Fruit fly (Drosophila melanogaster) whole organism, embryonic: Measurements from ENCODE around the gene CG34417.

Experiments used
- Ada2b ChIP-seq: fragments of 200-800 bp; sonication (Bioruptor generic); IDR thresholded peaks from 2 replicates; pipeline ENCODE4 v1.3.6; 2022; ENCODE audit warnings: missing biosample characterization, missing genetic modification characterization
- Antp ChIP-seq: fragments of 200-800 bp; sonication (Bioruptor generic); optimal IDR thresholded peaks from 3 replicates; lab custom pipeline; 2016; ENCODE audit warnings: missing biosample characterization, missing genetic modification characterization
- Asciz ChIP-seq: fragments of 200-800 bp; sonication (Bioruptor generic); optimal IDR thresholded peaks from 2 replicates; lab custom pipeline; 2017; ENCODE audit warnings: missing biosample characterization, mild to moderate bottlenecking, missing genetic modification characterization, missing genetic modification reagents
- CG11093 ChIP-seq: fragments of 200-800 bp; sonication (Bioruptor generic); IDR thresholded peaks from 3 replicates; pipeline ENCODE4 v1.3.6; 2022; ENCODE audit warnings: missing biosample characterization, missing genetic modification characterization
- CG12391 ChIP-seq: fragments of 200-800 bp; sonication (Bioruptor generic); optimal IDR thresholded peaks from 3 replicates; lab custom pipeline; 2018; ENCODE audit warnings: missing biosample characterization, mild to moderate bottlenecking, missing genetic modification characterization, moderate library complexity
- CG14014 ChIP-seq: fragments of 200-800 bp; sonication (Bioruptor generic); IDR thresholded peaks from 2 replicates; pipeline ENCODE4 v1.3.6; 2022; ENCODE audit warnings: missing biosample characterization, missing genetic modification characterization
- CG14710 ChIP-seq: fragments of 200-800 bp; sonication (Bioruptor generic); optimal IDR thresholded peaks from 3 replicates; lab custom pipeline; 2019; ENCODE audit warnings: missing biosample characterization, mild to moderate bottlenecking, missing genetic modification characterization, moderate library complexity
- CG17328 ChIP-seq: fragments of 200-800 bp; sonication (Bioruptor generic); IDR thresholded peaks from 2 replicates; pipeline ENCODE4 v1.3.6; 2022; ENCODE audit warnings: missing biosample characterization, missing genetic modification characterization
- CG2712 ChIP-seq: fragments of 200-800 bp; optimal IDR thresholded peaks from 3 replicates; lab custom pipeline; 2019; ENCODE audit warnings: missing biosample characterization, mild to moderate bottlenecking, missing genetic modification characterization, moderate library complexity
- CG32772 ChIP-seq: fragments of 200-800 bp; sonication (Bioruptor generic); IDR thresholded peaks from 2 replicates; pipeline ENCODE4 v1.3.6; 2022; ENCODE audit warnings: missing biosample characterization, missing genetic modification characterization
- CG34422 ChIP-seq: fragments of 200-800 bp; sonication (Bioruptor generic); IDR thresholded peaks from 3 replicates; pipeline ENCODE4 v1.3.6; 2022; ENCODE audit warnings: missing biosample characterization, missing genetic modification characterization
- CG4617 ChIP-seq: fragments of 200-800 bp; sonication (Bioruptor generic); optimal IDR thresholded peaks from 3 replicates; lab custom pipeline; 2016; ENCODE audit warnings: missing biosample characterization, missing genetic modification characterization, borderline replicate concordance
- CG4820 ChIP-seq: fragments of 200-800 bp; sonication (Bioruptor generic); optimal IDR thresholded peaks from 3 replicates; lab custom pipeline; 2016; ENCODE audit warnings: missing biosample characterization, missing genetic modification characterization
- CG6689 ChIP-seq: fragments of 200-800 bp; sonication (Bioruptor generic); IDR thresholded peaks from 2 replicates; pipeline ENCODE4 v1.3.6; 2022; ENCODE audit warnings: missing biosample characterization, missing genetic modification characterization
- CG7963 ChIP-seq: fragments of 200-800 bp; sonication (Bioruptor generic); IDR thresholded peaks from 3 replicates; pipeline ENCODE4 v1.3.6; 2022; ENCODE audit warnings: missing biosample characterization, missing genetic modification characterization; ENCODE audit not compliant: partially characterized antibody
- CG9727 ChIP-seq: fragments of 200-800 bp; sonication (Bioruptor generic); optimal IDR thresholded peaks from 3 replicates; lab custom pipeline; 2017; ENCODE audit warnings: missing biosample characterization, mild to moderate bottlenecking, missing genetic modification characterization
- CoRest ChIP-seq: fragments of 200-800 bp; sonication (Bioruptor generic); optimal IDR thresholded peaks from 3 replicates; lab custom pipeline; 2018; ENCODE audit warnings: missing biosample characterization, mild to moderate bottlenecking, missing genetic modification characterization, moderate library complexity
- Dad ChIP-seq: fragments of 200-800 bp; sonication (Bioruptor generic); optimal IDR thresholded peaks from 3 replicates; lab custom pipeline; 2016; ENCODE audit warnings: missing biosample characterization, missing genetic modification characterization
- Dek ChIP-seq: fragments of 200-800 bp; sonication (Bioruptor generic); optimal IDR thresholded peaks from 3 replicates; lab custom pipeline; 2019; ENCODE audit warnings: missing biosample characterization, mild to moderate bottlenecking, missing genetic modification characterization, moderate library complexity
- E2f2 ChIP-seq: fragments of 200-800 bp; sonication (Bioruptor generic); IDR thresholded peaks from 2 replicates; pipeline ENCODE4 v1.3.6; 2022; ENCODE audit warnings: missing biosample characterization, missing genetic modification characterization
- Hey ChIP-seq: fragments of 200-800 bp; sonication (Bioruptor generic); optimal IDR thresholded peaks from 3 replicates; lab custom pipeline; 2018; ENCODE audit warnings: missing biosample characterization, mild to moderate bottlenecking, missing genetic modification characterization
- Hmr ChIP-seq: fragments of 200-800 bp; sonication (Bioruptor generic); optimal IDR thresholded peaks from 3 replicates; lab custom pipeline; 2017; ENCODE audit warnings: mild to moderate bottlenecking, missing biosample characterization, missing genetic modification reagents, missing genetic modification characterization
- NC2α ChIP-seq: fragments of 200-800 bp; sonication (Bioruptor generic); optimal IDR thresholded peaks from 2 replicates; lab custom pipeline; 2016; ENCODE audit warnings: missing biosample characterization, missing genetic modification characterization
- Taf1 ChIP-seq: fragments of 200-800 bp; sonication (Bioruptor generic); IDR thresholded peaks from 2 replicates; pipeline ENCODE4 v1.3.6; 2022; ENCODE audit warnings: missing biosample characterization, missing genetic modification characterization
- Vsx1 ChIP-seq: fragments of 200-800 bp; sonication (Bioruptor generic); optimal IDR thresholded peaks from 2 replicates; lab custom pipeline; 2017; ENCODE audit warnings: missing biosample characterization, mild to moderate bottlenecking, missing genetic modification characterization, missing genetic modification reagents
- ab ChIP-seq: fragments of 200-800 bp; sonication (Bioruptor generic); optimal IDR thresholded peaks from 2 replicates; lab custom pipeline; 2016; ENCODE audit warnings: missing biosample characterization, missing genetic modification characterization
- bigmax ChIP-seq: fragments of 200-800 bp; sonication (Bioruptor generic); optimal IDR thresholded peaks from 2 replicates; lab custom pipeline; 2018; ENCODE audit warnings: missing biosample characterization, mild to moderate bottlenecking, missing genetic modification characterization
- bsh ChIP-seq, 2 experiments: fragments of 200-800 bp; sonication (Bioruptor generic); optimal IDR thresholded peaks; 2 replicates each; lab custom pipeline; 2017 to 2018; ENCODE audit warnings: mild to moderate bottlenecking in 2 of 2, missing biosample characterization in 2 of 2, missing genetic modification characterization in 2 of 2, moderate library complexity in 1 of 2
- caup ChIP-seq: fragments of 200-800 bp; sonication (Bioruptor generic); optimal IDR thresholded peaks from 3 replicates; lab custom pipeline; 2017; ENCODE audit warnings: missing biosample characterization, mild to moderate bottlenecking, missing genetic modification characterization, moderate library complexity; ENCODE audit not compliant: severe bottlenecking
- cg ChIP-seq: fragments of 200-800 bp; sonication (Bioruptor generic); optimal IDR thresholded peaks from 3 replicates; lab custom pipeline; 2019; ENCODE audit warnings: missing biosample characterization, mild to moderate bottlenecking, missing genetic modification characterization, moderate library complexity
- chif ChIP-seq, 2 experiments: fragments of 200-800 bp; sonication (Bioruptor generic); optimal IDR thresholded peaks; 3 replicates each; lab custom pipeline; 2016; ENCODE audit warnings: missing biosample characterization in 2 of 2, missing genetic modification characterization in 2 of 2
- eve ChIP-seq, 2 experiments: fragments of >200 bp; optimal IDR thresholded peaks; 2 replicates each; lab custom pipeline; 2017; ENCODE audit warnings: missing biosample characterization in 2 of 2, missing genetic modification characterization in 2 of 2
- ewg ChIP-seq: fragments of 200-800 bp; sonication (Bioruptor generic); optimal IDR thresholded peaks from 3 replicates; lab custom pipeline; 2017; ENCODE audit warnings: mild to moderate bottlenecking, missing biosample characterization, missing genetic modification reagents, missing genetic modification characterization
- eyg ChIP-seq: fragments of 200-800 bp; sonication (Bioruptor generic); optimal IDR thresholded peaks from 3 replicates; lab custom pipeline; 2016; ENCODE audit warnings: missing biosample characterization, missing genetic modification characterization
- grau ChIP-seq: fragments of 200-800 bp; optimal IDR thresholded peaks from 3 replicates; lab custom pipeline; 2019; ENCODE audit warnings: missing biosample characterization, mild to moderate bottlenecking, missing genetic modification characterization, moderate library complexity
- grn ChIP-seq: fragments of 200-800 bp; sonication (Bioruptor generic); optimal IDR thresholded peaks from 3 replicates; lab custom pipeline; 2017; ENCODE audit warnings: missing biosample characterization, missing genetic modification characterization
- lola ChIP-seq, 3 experiments: fragments of >200 bp in 2 of 3; fragments of 200-800 bp in 1 of 3; sonication (Bioruptor generic) in 1 of 3; optimal IDR thresholded peaks; 2 replicates each; lab custom pipeline; 2017 to 2019; ENCODE audit warnings: missing biosample characterization in 3 of 3, missing genetic modification characterization in 3 of 3, mild to moderate bottlenecking in 1 of 3, moderate library complexity in 1 of 3
- lov ChIP-seq, 2 experiments: fragments of 200-800 bp in 1 of 2; fragments of >200 bp in 1 of 2; sonication (Bioruptor generic) in 1 of 2; IDR thresholded peaks in 1 of 2; optimal IDR thresholded peaks in 1 of 2; 2 replicates in 1 of 2; 3 replicates in 1 of 2; pipeline versions ENCODE4 v1.3.6 to Lab custom; 2017 to 2022; ENCODE audit warnings: missing biosample characterization in 1 of 2, missing genetic modification characterization in 1 of 2
- onecut ChIP-seq: fragments of 200-800 bp; sonication (Bioruptor generic); IDR thresholded peaks from 2 replicates; pipeline ENCODE4 v1.3.6; 2022; ENCODE audit warnings: missing biosample characterization, missing genetic modification characterization
- otp ChIP-seq: fragments of 200-800 bp; sonication (Bioruptor generic); IDR thresholded peaks from 3 replicates; pipeline ENCODE4, ENCODE4 v1.3.6; 2022; ENCODE audit warnings: missing biosample characterization, missing genetic modification characterization
- peb ChIP-seq: fragments of 200-800 bp; sonication (Bioruptor generic); IDR thresholded peaks from 2 replicates; pipeline ENCODE4 v1.3.6; 2022; ENCODE audit warnings: missing biosample characterization, missing genetic modification characterization
- pfk ChIP-seq: fragments of 200-800 bp; sonication (Bioruptor generic); optimal IDR thresholded peaks from 2 replicates; lab custom pipeline; 2018; ENCODE audit warnings: missing biosample characterization, mild to moderate bottlenecking, missing genetic modification characterization, moderate library complexity
- ranshi ChIP-seq: fragments of 200-800 bp; sonication (Bioruptor generic); IDR thresholded peaks from 2 replicates; pipeline ENCODE4 v1.3.6; 2022; ENCODE audit warnings: missing biosample characterization, missing genetic modification characterization
- rib ChIP-seq: fragments of 200-800 bp; sonication (Bioruptor generic); IDR thresholded peaks from 2 replicates; pipeline ENCODE4 v1.3.6; 2022; ENCODE audit warnings: missing biosample characterization, missing genetic modification characterization
- sens ChIP-seq: fragments of 200-800 bp; sonication (Bioruptor generic); peaks from one replicate; lab custom pipeline; 2016; ENCODE audit warnings: missing biosample characterization, missing genetic modification characterization
- slbo ChIP-seq: fragments of 200-800 bp; sonication (Bioruptor generic); IDR thresholded peaks from 2 replicates; pipeline ENCODE4 v1.3.6; 2022; ENCODE audit warnings: missing biosample characterization, missing genetic modification characterization
- tap ChIP-seq: fragments of 200-800 bp; optimal IDR thresholded peaks from 3 replicates; lab custom pipeline; 2019; ENCODE audit warnings: missing biosample characterization, mild to moderate bottlenecking, missing genetic modification characterization, moderate library complexity
- toy ChIP-seq: fragments of 200-800 bp; sonication (Bioruptor generic); IDR thresholded peaks from 2 replicates; pipeline ENCODE4 v1.3.6; 2022; ENCODE audit warnings: missing biosample characterization, missing genetic modification characterization
- unpg ChIP-seq: fragments of 200-800 bp; sonication (Bioruptor generic); optimal IDR thresholded peaks from 3 replicates; lab custom pipeline; 2018; ENCODE audit warnings: missing biosample characterization, mild to moderate bottlenecking, missing genetic modification characterization, moderate library complexity

CG34417 gene

DNA sequence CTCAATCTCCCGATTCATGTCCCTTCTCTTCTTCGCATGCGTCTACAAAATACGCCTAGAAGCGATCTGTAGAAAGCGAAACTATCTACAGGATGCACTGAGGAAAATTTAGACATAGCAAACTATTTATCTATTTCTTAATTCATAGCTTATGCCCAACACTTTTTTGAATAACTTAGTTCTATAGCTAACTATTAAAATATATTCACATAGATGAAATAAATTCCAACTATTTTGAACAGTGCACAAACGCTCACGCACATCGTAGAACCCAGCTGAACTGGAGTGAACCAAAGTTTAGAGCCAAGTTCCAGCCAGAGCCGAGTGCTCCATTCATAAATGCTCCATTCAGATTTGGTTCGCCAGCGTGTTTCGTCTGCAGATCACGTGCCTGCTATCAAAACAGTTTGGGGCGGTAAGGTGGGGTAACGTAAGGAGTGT, 81.0 kb downstream of the CG34417 start (continued):
- TF ChIP-seq grau (tag; lab: Kevin White, UChicago) (peak; percentile 59), Taf1 (GFP tag; lab: Robert Waterston, UW) (0 out of 2 replicates have a peak, but pooled peaks have one; percentile 27), peb (GFP tag; lab: Robert Waterston, UW) (no peak), unpg (GFP tag; lab: Kevin White, UChicago) (peak; percentile 42), CG4820 (GFP tag; lab: Kevin White, UChicago) (peak; percentile 9), CG11093 (GFP tag; lab: Robert Waterston, UW) (0 out of 3 replicates have a peak, but pooled peaks have one; percentile 33), grn (GFP tag; lab: Kevin White, UChicago) (no peak), NC2α (GFP tag; lab: Kevin White, UChicago) (no peak), ewg (no peak), eve (GFP tag; optimal IDR thresholded peaks at IDR 0.05; lab: Kevin White, UChicago) (no peak), CG7963 (GFP tag; lab: Robert Waterston, UW) (no peak), CG14710 (peak; percentile 43), Dek (tag; lab: Kevin White, UChicago) (no peak), E2f2 (GFP tag; lab: Robert Waterston, UW) (0 out of 2 replicates have a peak, but pooled peaks have one; percentile 21), CG2712 (tag; lab: Kevin White, UChicago) (peak; percentile 72), Ada2b (peak; percentile 52), Vsx1 (GFP tag; lab: Kevin White, UChicago) (peak; percentile 2), bsh (GFP tag; optimal IDR thresholded peaks at IDR 0.05; lab: Kevin White, UChicago) (peak; percentile 43 to 71), CG14014 (GFP tag; lab: Robert Waterston, UW) (peak; percentile 62), ab (GFP tag; lab: Kevin White, UChicago) (no peak), Hey (tag; lab: Kevin White, UChicago) (no peak), Antp (peak; percentile 18), pfk (GFP tag; lab: Kevin White, UChicago) (no peak), bigmax (no peak), otp (peak; percentile 65; the same call in 1 of the 3 replicates), CG4617 (GFP tag; lab: Kevin White, UChicago) (no peak), toy (GFP tag; lab: Robert Waterston, UW) (no peak), ranshi (GFP tag; lab: Robert Waterston, UW) (peak; percentile 61; the same call in 1 of the 2 replicates), Hmr (GFP tag; lab: Kevin White, UChicago) (peak; percentile 45), rib (GFP tag; lab: Robert Waterston, UW) (no peak), slbo (GFP tag; lab: Robert Waterston, UW) (peak; percentile 68), Dad (GFP tag; lab: Kevin White, UChicago) (no peak), CoRest (tag; lab: Kevin White, UChicago) (peak; percentile 31), lov (optimal IDR thresholded peaks at IDR 0.05; lab: Kevin White, UChicago) (no peak), lov (GFP tag; IDR thresholded peaks at IDR 0.05; lab: Robert Waterston, UW) (no peak), CG34422 (GFP tag; lab: Robert Waterston, UW) (peak; percentile 37; the same call in 1 of the 3 replicates), Asciz (no peak), tap (tag; lab: Kevin White, UChicago) (peak; percentile 4), caup (GFP tag; lab: Kevin White, UChicago) (peak; percentile 31), chif (GFP tag; optimal IDR thresholded peaks at IDR 0.05; lab: Kevin White, UChicago) (peak in 1 of 2 experiments; percentile 43), sens (peak; percentile 93), cg (no peak), lola (GFP tag; optimal IDR thresholded peaks at IDR 0.05; lab: Kevin White, UChicago) (peak in 1 of 3 experiments; percentile 59), CG17328 (GFP tag; lab: Robert Waterston, UW) (peak; percentile 48; the same call in 1 of the 2 replicates), CG9727 (GFP tag; lab: Kevin White, UChicago) (peak; percentile 68), CG12391 (tag; lab: Kevin White, UChicago) (peak; percentile 43), CG6689 (GFP tag; lab: Robert Waterston, UW) (peak; percentile 64), CG32772 (peak; percentile 45), eyg (GFP tag; lab: Kevin White, UChicago) (no peak), onecut (no peak)
